Worm (Caenorhabditis elegans) whole organism, L2 larva: Measurements from ENCODE around the gene F07H5.7.

Experiments used
- aly-2 ChIP-seq: fragments of 150-350 bp; optimal IDR thresholded peaks from 2 replicates; lab custom pipeline; 2014; ENCODE audit warnings: missing biosample characterization, missing genetic modification characterization
- ceh-82 ChIP-seq: fragments of 150-350 bp; optimal IDR thresholded peaks from 2 replicates; lab custom pipeline; 2014; ENCODE audit warnings: missing biosample characterization, missing genetic modification characterization
- elt-3 ChIP-seq: sonication (generic microtip); optimal IDR thresholded peaks from 2 replicates; lab custom pipeline; 2017; ENCODE audit warnings: missing biosample characterization, missing genetic modification characterization
- nhr-77 ChIP-seq: fragments of 150-350 bp; optimal IDR thresholded peaks from 2 replicates; lab custom pipeline; 2014; ENCODE audit warnings: missing biosample characterization, missing genetic modification characterization
- sem-4 ChIP-seq: fragments of 150-350 bp; optimal IDR thresholded peaks from 2 replicates; lab custom pipeline; 2014; ENCODE audit warnings: missing biosample characterization, missing genetic modification reagents, missing genetic modification characterization
- skn-1 ChIP-seq: sonication (generic microtip); optimal IDR thresholded peaks from 2 replicates; lab custom pipeline; 2017; ENCODE audit warnings: missing biosample characterization, missing genetic modification characterization

DNA sequence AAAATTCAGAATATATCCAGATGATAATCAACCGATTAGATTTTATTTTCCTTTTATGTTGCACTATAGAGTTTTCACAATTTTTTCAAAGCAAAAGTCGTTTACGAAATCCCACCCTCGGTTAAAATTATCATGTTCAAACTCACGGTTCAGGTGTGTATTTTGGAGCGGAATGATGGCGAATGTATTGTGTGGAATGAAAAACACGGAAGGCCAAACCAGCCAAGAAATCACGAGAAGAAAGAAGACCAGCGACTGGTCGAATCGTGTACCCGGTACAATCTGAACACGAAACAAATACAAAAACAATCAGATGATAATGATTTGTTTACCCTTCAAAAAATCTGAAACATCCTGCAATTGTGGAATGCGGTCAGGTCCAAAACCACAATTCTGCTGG lies 30.6 kb downstream of the F07H5.7 start:
- no peak for TF ChIP-seq elt-3 (tag; lab: Kevin White, UChicago)
- TF ChIP-seq ceh-82 (tag; lab: Kevin White, UChicago): no peak
- TF ChIP-seq aly-2: no peak
- TF ChIP-seq sem-4 (tag; lab: Kevin White, UChicago): no peak
- TF ChIP-seq nhr-77 (tag; lab: Kevin White, UChicago): no peak
- TF ChIP-seq skn-1: no peak
